Worm (Caenorhabditis elegans) whole organism, late embryonic: ENCODE data around the gene rab-19.

Experiments
- ama-1 ChIP-seq: fragments of 150-350 bp; optimal IDR thresholded peaks from 2 replicates; lab custom pipeline; 2014
- ceh-2 ChIP-seq: sonication (generic microtip); optimal IDR thresholded peaks from 2 replicates; lab custom pipeline; 2016; ENCODE audit warnings: missing genotype, missing genetic modification characterization, missing compliant biosample characterization
- ceh-30 ChIP-seq: fragments of 150-350 bp; optimal IDR thresholded peaks from 2 replicates; lab custom pipeline; 2014; ENCODE audit warnings: missing biosample characterization, missing genetic modification characterization
- hlh-6 ChIP-seq: sonication (generic microtip); optimal IDR thresholded peaks from 2 replicates; lab custom pipeline; 2016; ENCODE audit warnings: missing genotype, missing genetic modification characterization, missing compliant biosample characterization
- nfya-1 ChIP-seq: sonication (generic microtip); optimal IDR thresholded peaks from 2 replicates; lab custom pipeline; 2017; ENCODE audit warnings: missing genetic modification characterization, mild to moderate bottlenecking, missing compliant biosample characterization, antibody characterized with exemption, moderate library complexity
- nhr-232 ChIP-seq: sonication (generic microtip); optimal IDR thresholded peaks from 2 replicates; lab custom pipeline; 2016; ENCODE audit warnings: missing genetic modification characterization, missing compliant biosample characterization
- pat-9 ChIP-seq: fragments of 200-800 bp; sonication (Bioruptor generic); optimal IDR thresholded peaks from 2 replicates; lab custom pipeline; 2018; ENCODE audit warnings: mild to moderate bottlenecking, missing genetic modification characterization, moderate library complexity, missing compliant biosample characterization

- TF ChIP-seq ceh-2 (tag; lab: Kevin White, UChicago) = no peak
- no peak for TF ChIP-seq nhr-232 (tag; lab: Kevin White, UChicago)
- TF ChIP-seq nfya-1 (tag; lab: Kevin White, UChicago) = no peak
- TF ChIP-seq pat-9 (tag; lab: Kevin White, UChicago) = no peak
- TF ChIP-seq ceh-30 (tag; lab: Kevin White, UChicago) = no peak
- no peak for TF ChIP-seq hlh-6 (tag; lab: Kevin White, UChicago)
- TF ChIP-seq ama-1 = no peak
Measured at ce11 chrIV:13358488-13358887, 25.7 kb downstream of the rab-19 start, which contains the start of gene W02A2.8.
